Worm (Caenorhabditis elegans) whole organism, mixed stage, embryonic: ENCODE measurements around the gene fbxb-54.

Experiments used
- mab-5 ChIP-seq: fragments of 150-350 bp; optimal IDR thresholded peaks from 2 replicates; lab custom pipeline; 2014; ENCODE audit warnings: missing biosample characterization, missing genetic modification characterization
- nhr-2 ChIP-seq: fragments of 150-350 bp; optimal IDR thresholded peaks from 2 replicates; lab custom pipeline; 2014; ENCODE audit warnings: missing biosample characterization, missing genetic modification characterization
- nhr-237 ChIP-seq: fragments of 150-350 bp; optimal IDR thresholded peaks from 2 replicates; lab custom pipeline; 2014; ENCODE audit warnings: missing biosample characterization, missing genetic modification characterization
- pha-4 ChIP-seq: fragments of 150-350 bp; optimal IDR thresholded peaks from 2 replicates; lab custom pipeline; 2018; ENCODE audit warnings: missing biosample characterization, missing genetic modification reagents, missing genetic modification characterization

DNA sequence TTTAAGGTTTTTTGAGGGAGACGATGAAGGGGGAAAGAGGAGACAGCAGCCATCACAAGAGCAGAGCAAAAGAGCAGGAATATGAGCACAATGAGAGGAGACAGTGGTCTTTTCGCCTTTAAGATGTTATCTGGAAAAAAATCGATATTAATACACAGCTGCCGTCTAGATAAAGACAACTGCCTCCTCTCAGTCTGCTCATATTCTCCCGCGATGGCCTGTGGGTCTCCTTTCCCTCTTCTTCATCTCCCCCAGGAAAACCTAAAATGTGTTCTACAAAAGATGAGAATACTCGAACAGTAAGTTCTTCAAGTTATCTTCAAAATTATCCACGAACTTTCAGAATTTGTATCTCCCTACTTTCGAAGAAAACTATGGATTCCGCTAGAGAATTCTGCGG lies 5.6 kb downstream of the fbxb-54 start, which contains the start of the genes fbxb-52 and fbxb-51:
- TF ChIP-seq nhr-237 (no peak), nhr-2 (no peak), pha-4 (no peak), mab-5 (tag; lab: Kevin White, UChicago) (no peak)
